Worm (Caenorhabditis elegans) whole organism, L1 larva: ENCODE data around the gene dlst-1.

ENCODE experiments used
- aha-1 ChIP-seq: fragments of 150-350 bp; optimal IDR thresholded peaks from 2 replicates; lab custom pipeline; 2014; ENCODE audit warnings: missing biosample characterization, missing genetic modification characterization
- fkh-8 ChIP-seq: sonication (generic microtip); optimal IDR thresholded peaks from 2 replicates; lab custom pipeline; 2016; ENCODE audit warnings: mild to moderate bottlenecking, missing genetic modification characterization, missing compliant biosample characterization
- lin-14 ChIP-seq: fragments of 200-800 bp; sonication (Bioruptor generic); optimal IDR thresholded peaks from 2 replicates; lab custom pipeline; 2018; ENCODE audit warnings: mild to moderate bottlenecking, missing genetic modification characterization, moderate library complexity, missing compliant biosample characterization
- mdl-1 ChIP-seq, 2 experiments: fragments of 150-350 bp; optimal IDR thresholded peaks; 2 replicates each; lab custom pipeline; 2014 to 2017; ENCODE audit warnings: missing biosample characterization in 2 of 2, missing genetic modification characterization in 2 of 2, inconsistent platforms in 1 of 2
- nhr-11 ChIP-seq: fragments of 150-350 bp; optimal IDR thresholded peaks from 2 replicates; lab custom pipeline; 2014; ENCODE audit warnings: missing biosample characterization, missing genetic modification characterization
- nhr-85 ChIP-seq: sonication (generic microtip); peaks from one replicate; lab custom pipeline; 2016; ENCODE audit warnings: missing genetic modification characterization, inconsistent platforms, missing compliant biosample characterization
- snpc-4 ChIP-seq: fragments of 150-350 bp; optimal IDR thresholded peaks from 2 replicates; lab custom pipeline; 2014; ENCODE audit warnings: missing biosample characterization, missing genetic modification characterization
- unc-98 ChIP-seq: fragments of 200-800 bp; sonication (Bioruptor generic); IDR thresholded peaks from 2 replicates; pipeline ENCODE4 v1.3.6; 2022; ENCODE audit warnings: missing genetic modification characterization, missing compliant biosample characterization

ce11 chrV:6694668-6695067, 14.2 kb downstream of the dlst-1 start, which contains the start of gene W02F12.8:
- TF ChIP-seq aha-1 (tag; lab: Kevin White, UChicago) (no peak), nhr-85 (tag; lab: Kevin White, UChicago) (no peak), fkh-8 (tag; lab: Kevin White, UChicago) (no peak), lin-14 (GFP tag; lab: Kevin White, UChicago) (no peak), mdl-1 (tag; optimal IDR thresholded peaks at IDR 0.05; lab: Kevin White, UChicago) (no peak), snpc-4 (tag; lab: Kevin White, UChicago) (no peak), unc-98 (GFP tag; lab: Robert Waterston, UW) (no peak), nhr-11 (tag; lab: Kevin White, UChicago) (no peak)
